Fruit fly (Drosophila melanogaster): ENCODE data around the gene PVRAP.
A peak's percentile ranks its signal among the peaks of the same experiment; 100 is the strongest.

Gene PVRAP

dm6 chr3L:5976121-5976906 lies 20.7 kb upstream of the PVRAP start (continued):
- TF ChIP-seq CG31365 (tag; optimal IDR thresholded peaks at IDR 0.05) (peak; percentile 60), CG4404 (GFP tag; IDR thresholded peaks at IDR 0.05) (peak; percentile 96), caup (GFP tag; optimal IDR thresholded peaks at IDR 0.05; ENCODE audit: severe bottlenecking) (peak; percentile 80), CG1647 (GFP tag; optimal IDR thresholded peaks at IDR 0.05) (peak; percentile 93), Ada2b (GFP tag; IDR thresholded peaks at IDR 0.05) (peak; percentile 96), CG12769 (tag; optimal IDR thresholded peaks at IDR 0.05) (peak; percentile 41), fd3F (GFP tag; optimal IDR thresholded peaks at IDR 0.05) (peak; percentile 76), Aef1 (GFP tag; IDR thresholded peaks at IDR 0.05) (peak; percentile 96), Tbp (GFP tag; optimal IDR thresholded peaks at IDR 0.05) (no peak), CG1529 (GFP tag; optimal IDR thresholded peaks at IDR 0.05) (peak; percentile 94), CG6765 (GFP tag; optimal IDR thresholded peaks at IDR 0.05) (no peak), corto (GFP tag; optimal IDR thresholded peaks at IDR 0.05) (no peak), yki (optimal IDR thresholded peaks at IDR 0.05) (peak; percentile 79), kni (GFP tag; optimal IDR thresholded peaks at IDR 0.05) (peak; percentile 97), CG1832 (GFP tag; optimal IDR thresholded peaks at IDR 0.05) (no peak), CG15073 (GFP tag; optimal IDR thresholded peaks at IDR 0.05) (peak; percentile 74), jumu (GFP tag; optimal IDR thresholded peaks at IDR 0.05) (peak; percentile 93), CG18011 (GFP tag; optimal IDR thresholded peaks at IDR 0.05) (peak; percentile 63), CG4282 (GFP tag; optimal IDR thresholded peaks at IDR 0.05) (no peak), slou (GFP tag; optimal IDR thresholded peaks at IDR 0.05) (peak; percentile 83), gfzf (GFP tag; optimal IDR thresholded peaks at IDR 0.05) (peak; percentile 1), CG17829 (tag; optimal IDR thresholded peaks at IDR 0.05) (peak; percentile 97), CG9797 (GFP tag; optimal IDR thresholded peaks at IDR 0.05) (peak; percentile 58), gem (tag; optimal IDR thresholded peaks at IDR 0.05) (peak; percentile 98), Side (GFP tag; optimal IDR thresholded peaks at IDR 0.05) (peak; percentile 91), CG6175 (GFP tag; IDR thresholded peaks at IDR 0.05) (peak; percentile 58; the same call in 1 of the 3 replicates), tll (GFP tag; optimal IDR thresholded peaks at IDR 0.05) (peak in 1 of 2 experiments; percentile 81), Doc3 (GFP tag; IDR thresholded peaks at IDR 0.05; ENCODE audit: partially characterized antibody) (no peak), vvl (GFP tag; IDR thresholded peaks at IDR 0.05) (peak; percentile 99), dimm (GFP tag; IDR thresholded peaks at IDR 0.05) (peak; percentile 95), kah (GFP tag; optimal IDR thresholded peaks at IDR 0.05) (peak; percentile 70), dati (GFP tag; IDR thresholded peaks at IDR 0.05) (peak; percentile 92), Sox102F (GFP tag; optimal IDR thresholded peaks at IDR 0.05) (peak; percentile 96), Deaf1 (tag; optimal IDR thresholded peaks at IDR 0.05) (peak; percentile 44), CG2712 (tag; optimal IDR thresholded peaks at IDR 0.05) (peak; percentile 99), CG11560 (tag; IDR thresholded peaks at IDR 0.05) (peak; percentile 84), Camta (GFP tag; optimal IDR thresholded peaks at IDR 0.05) (peak; percentile 95), crp (GFP tag; optimal IDR thresholded peaks at IDR 0.05) (peak in 1 of 2 experiments; percentile 53), Dbx (GFP tag; IDR thresholded peaks at IDR 0.05) (peak; percentile 50; the same call in 1 of the 3 replicates), HLH4C (GFP tag; IDR thresholded peaks at IDR 0.05; ENCODE audit: partially characterized antibody) (0 out of 3 replicates have a peak, but pooled peaks have one; percentile 4), CG1233 (GFP tag; optimal IDR thresholded peaks at IDR 0.05) (peak; percentile 87), CG32767 (GFP tag; IDR thresholded peaks at IDR 0.05) (peak; percentile 92), rib (GFP tag; IDR thresholded peaks at IDR 0.05) (peak; percentile 59; the same call in 1 of the 2 replicates), D19B (GFP tag; optimal IDR thresholded peaks at IDR 0.05) (peak; percentile 98), CrebB (tag; optimal IDR thresholded peaks at IDR 0.05) (peak; percentile 68), crc (GFP tag; optimal IDR thresholded peaks at IDR 0.05) (peak; percentile 87), fru (optimal IDR thresholded peaks at IDR 0.05) (peak; percentile 50), lab (GFP tag; optimal IDR thresholded peaks at IDR 0.05) (peak; percentile 92), MTF-1 (GFP tag; optimal IDR thresholded peaks at IDR 0.05; ENCODE audit: borderline replicate concordance) (peak; percentile 81)

Measured in whole organism, embryonic.